Worm (Caenorhabditis elegans) whole organism, L2 larva: ENCODE results near the gene ZC317.7.

Experiments
- egl-27 ChIP-seq: sonication (generic microtip); optimal IDR thresholded peaks from 3 replicates; lab custom pipeline; 2017; ENCODE audit warnings: missing biosample characterization, missing genetic modification reagents, missing genetic modification characterization
- elt-1 ChIP-seq: fragments of 150-350 bp; optimal IDR thresholded peaks from 2 replicates; lab custom pipeline; 2014; ENCODE audit warnings: missing biosample characterization, missing genetic modification characterization
- nhr-12 ChIP-seq: fragments of 150-350 bp; optimal IDR thresholded peaks from 2 replicates; lab custom pipeline; 2014; ENCODE audit warnings: missing biosample characterization, missing genetic modification characterization
- ztf-4 ChIP-seq: fragments of 150-350 bp; optimal IDR thresholded peaks from 2 replicates; lab custom pipeline; 2014; ENCODE audit warnings: missing biosample characterization, missing genetic modification characterization

DNA sequence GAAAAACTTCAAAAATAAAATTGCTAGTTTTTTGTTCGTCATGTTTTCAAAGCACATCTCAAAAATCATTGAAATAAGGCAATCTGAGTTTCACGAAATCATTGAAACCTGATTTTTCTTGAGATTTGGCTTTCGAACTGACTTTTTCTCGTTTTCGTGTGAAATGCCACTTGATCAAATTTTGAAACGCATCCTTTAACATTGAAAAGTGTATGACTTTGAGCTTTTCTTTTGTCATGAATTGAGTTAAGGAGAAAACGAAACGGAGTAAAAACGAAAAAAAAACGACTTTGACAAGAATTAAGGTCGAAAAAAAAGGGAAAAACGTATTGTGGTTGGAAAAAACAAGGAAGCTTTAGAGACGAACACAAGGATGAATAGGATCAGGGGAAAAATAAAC lies 15.9 kb downstream of the ZC317.7 start:
- TF ChIP-seq elt-1: no peak
- no peak for TF ChIP-seq nhr-12 (tag; lab: Kevin White, UChicago)
- TF ChIP-seq egl-27 (tag; lab: Kevin White, UChicago): no peak
- TF ChIP-seq ztf-4 (tag; lab: Kevin White, UChicago): no peak
